Worm (Caenorhabditis elegans) whole organism, L2 larva: ENCODE data around the gene acdh-13.

ENCODE experiments used
- C34F6.9 ChIP-seq: fragments of 150-350 bp; optimal IDR thresholded peaks from 2 replicates; lab custom pipeline; 2014; ENCODE audit warnings: missing biosample characterization, missing genetic modification characterization
- F13H6.1 ChIP-seq: sonication (generic microtip); optimal IDR thresholded peaks from 2 replicates; lab custom pipeline; 2016; ENCODE audit warnings: missing genetic modification characterization, missing compliant biosample characterization
- ZK546.5 ChIP-seq: sonication (generic microtip); optimal IDR thresholded peaks from 2 replicates; lab custom pipeline; 2017; ENCODE audit warnings: missing biosample characterization, missing genetic modification characterization
- aly-2 ChIP-seq: fragments of 150-350 bp; optimal IDR thresholded peaks from 2 replicates; lab custom pipeline; 2014; ENCODE audit warnings: missing biosample characterization, missing genetic modification characterization
- ama-1 ChIP-seq: fragments of 150-350 bp; optimal IDR thresholded peaks from 2 replicates; lab custom pipeline; 2018; ENCODE audit warnings: inconsistent platforms
- blmp-1 ChIP-seq: sonication (generic microtip); optimal IDR thresholded peaks from 2 replicates; lab custom pipeline; 2017; ENCODE audit warnings: missing genetic modification characterization, mild to moderate bottlenecking, missing compliant biosample characterization, antibody characterized with exemption, moderate library complexity; ENCODE audit not compliant: insufficient read depth
- ceh-82 ChIP-seq: fragments of 150-350 bp; optimal IDR thresholded peaks from 2 replicates; lab custom pipeline; 2014; ENCODE audit warnings: missing biosample characterization, missing genetic modification characterization
- crh-2 ChIP-seq: sonication (generic microtip); optimal IDR thresholded peaks from 2 replicates; lab custom pipeline; 2017; ENCODE audit warnings: missing biosample characterization, missing genetic modification characterization
- egl-27 ChIP-seq: sonication (generic microtip); optimal IDR thresholded peaks from 3 replicates; lab custom pipeline; 2017; ENCODE audit warnings: missing biosample characterization, missing genetic modification reagents, missing genetic modification characterization
- gmeb-1 ChIP-seq: fragments of 150-350 bp; optimal IDR thresholded peaks from 2 replicates; lab custom pipeline; 2014; ENCODE audit warnings: missing biosample characterization, missing genetic modification characterization
- lin-13 ChIP-seq: fragments of 150-350 bp; optimal IDR thresholded peaks from 2 replicates; lab custom pipeline; 2014; ENCODE audit warnings: missing biosample characterization, missing genetic modification reagents, missing genetic modification characterization
- lsy-2 ChIP-seq, 2 experiments: fragments of 150-350 bp in 1 of 2; sonication (generic microtip) in 1 of 2; optimal IDR thresholded peaks; 2 replicates each; lab custom pipeline; 2014 to 2017; ENCODE audit warnings: missing biosample characterization in 2 of 2, missing genetic modification characterization in 2 of 2
- mbf-1 ChIP-seq: sonication (generic microtip); optimal IDR thresholded peaks from 2 replicates; lab custom pipeline; 2017; ENCODE audit warnings: missing biosample characterization, missing genetic modification characterization
- mdl-1 ChIP-seq, 2 experiments: fragments of 150-350 bp in 1 of 2; sonication (generic microtip) in 1 of 2; optimal IDR thresholded peaks; 2 replicates each; lab custom pipeline; 2017; ENCODE audit warnings: missing biosample characterization in 2 of 2, missing genetic modification characterization in 2 of 2
- nhr-10 ChIP-seq: sonication (generic microtip); optimal IDR thresholded peaks from 2 replicates; lab custom pipeline; 2017; ENCODE audit warnings: missing biosample characterization, missing genetic modification characterization
- nhr-11 ChIP-seq: fragments of 150-350 bp; optimal IDR thresholded peaks from 2 replicates; lab custom pipeline; 2014; ENCODE audit warnings: missing biosample characterization, missing genetic modification characterization
- nhr-129 ChIP-seq: fragments of 150-350 bp; optimal IDR thresholded peaks from 2 replicates; lab custom pipeline; 2014; ENCODE audit warnings: missing biosample characterization, missing genetic modification characterization
- nhr-21 ChIP-seq: fragments of 150-350 bp; optimal IDR thresholded peaks from 2 replicates; lab custom pipeline; 2014; ENCODE audit warnings: missing biosample characterization, missing genetic modification characterization
- nhr-237 ChIP-seq: fragments of 150-350 bp; optimal IDR thresholded peaks from 2 replicates; lab custom pipeline; 2014; ENCODE audit warnings: missing biosample characterization, missing genetic modification characterization
- nhr-25 ChIP-seq: fragments of 150-350 bp; sonication (generic microtip); optimal IDR thresholded peaks from 3 replicates; lab custom pipeline; 2014; ENCODE audit warnings: missing biosample characterization, missing genetic modification characterization
- nhr-6 ChIP-seq: fragments of 150-350 bp; optimal IDR thresholded peaks from 2 replicates; lab custom pipeline; 2014; ENCODE audit warnings: missing biosample characterization, missing genetic modification characterization
- nhr-77 ChIP-seq: fragments of 150-350 bp; optimal IDR thresholded peaks from 2 replicates; lab custom pipeline; 2014; ENCODE audit warnings: missing biosample characterization, missing genetic modification characterization
- peb-1 ChIP-seq: fragments of 150-350 bp; optimal IDR thresholded peaks from 2 replicates; lab custom pipeline; 2014; ENCODE audit warnings: missing biosample characterization, missing genetic modification characterization
- sem-4 ChIP-seq: fragments of 150-350 bp; optimal IDR thresholded peaks from 2 replicates; lab custom pipeline; 2014; ENCODE audit warnings: missing biosample characterization, missing genetic modification reagents, missing genetic modification characterization
- skn-1 ChIP-seq: sonication (generic microtip); optimal IDR thresholded peaks from 2 replicates; lab custom pipeline; 2017; ENCODE audit warnings: missing biosample characterization, missing genetic modification characterization
- sma-3 ChIP-seq: sonication (generic microtip); optimal IDR thresholded peaks from 2 replicates; lab custom pipeline; 2016; ENCODE audit warnings: missing genetic modification reagents, missing genetic modification characterization, missing compliant biosample characterization
- snpc-4 ChIP-seq: fragments of 150-350 bp; optimal IDR thresholded peaks from 2 replicates; lab custom pipeline; 2014; ENCODE audit warnings: missing biosample characterization, missing genetic modification characterization
- unc-55 ChIP-seq: fragments of 150-350 bp; sonication (generic microtip); optimal IDR thresholded peaks from 3 replicates; lab custom pipeline; 2014; ENCODE audit warnings: missing biosample characterization, missing genetic modification reagents, missing genetic modification characterization
- unc-62 ChIP-seq: fragments of 150-350 bp; optimal IDR thresholded peaks from 2 replicates; lab custom pipeline; 2014; ENCODE audit warnings: missing biosample characterization, missing genetic modification reagents, missing genetic modification characterization
- ztf-4 ChIP-seq: fragments of 150-350 bp; optimal IDR thresholded peaks from 2 replicates; lab custom pipeline; 2014; ENCODE audit warnings: missing biosample characterization, missing genetic modification characterization

The acdh-13 gene

ce11 chrIV:8526050-8526449 is 27.4 kb upstream of the acdh-13 start (continued):
- peak; percentile 88 for TF ChIP-seq nhr-129 (tag; lab: Kevin White, UChicago)
- TF ChIP-seq, all 48 proteins: peak for 17

ce11 chrIV:8523981-8524380 is 25.4 kb upstream of the acdh-13 start:
- TF ChIP-seq ztf-4: no peak
- no peak for TF ChIP-seq snpc-4 (tag; lab: Kevin White, UChicago)
- TF ChIP-seq nhr-10 (tag; lab: Kevin White, UChicago): no peak
- TF ChIP-seq nhr-237 (tag; lab: Kevin White, UChicago): no peak

- TF ChIP-seq aly-2 (tag; lab: Kevin White, UChicago) (no peak), blmp-1 (tag; lab: Kevin White, UChicago) (no peak), ama-1 (lab: Kevin White, UChicago) (no peak), mbf-1 (tag; lab: Kevin White, UChicago) (no peak), lsy-2 (tag; optimal IDR thresholded peaks at IDR 0.05; lab: Kevin White, UChicago) (no peak), nhr-21 (no peak), nhr-25 (tag; lab: Kevin White, UChicago) (no peak)
These were observed 22.0 kb upstream of the acdh-13 start, which contains the start of gene pkg-2 for ce11 chrIV:8520594-8520993. Gene pkg-2 (plus strand): TSS chrIV:8520894.

- TF ChIP-seq nhr-25 (tag; lab: Kevin White, UChicago) (no peak), lin-13 (GFP tag; lab: Kevin White, UChicago) (no peak), egl-27 (tag; lab: Kevin White, UChicago) (no peak), peb-1 (tag; lab: Kevin White, UChicago) (no peak), unc-62 (GFP tag; lab: Kevin White, UChicago) (no peak), nhr-77 (tag; lab: Kevin White, UChicago) (no peak), ZK546.5 (tag; lab: Kevin White, UChicago) (no peak), sma-3 (no peak), crh-2 (no peak), nhr-6 (tag; lab: Kevin White, UChicago) (no peak), mdl-1 (tag; optimal IDR thresholded peaks at IDR 0.05; lab: Kevin White, UChicago) (no peak), ceh-82 (tag; lab: Kevin White, UChicago) (no peak), mbf-1 (tag; lab: Kevin White, UChicago) (no peak), sem-4 (no peak), unc-55 (GFP tag; lab: Kevin White, UChicago) (no peak), snpc-4 (tag; lab: Kevin White, UChicago) (no peak), C34F6.9 (tag; lab: Kevin White, UChicago) (no peak), F13H6.1 (tag; lab: Kevin White, UChicago) (no peak), ama-1 (lab: Kevin White, UChicago) (no peak)
These were observed 21.3 kb upstream of the acdh-13 start for ce11 chrIV:8519949-8520348.

- TF ChIP-seq snpc-4 (tag; lab: Kevin White, UChicago) (no peak), egl-27 (tag; lab: Kevin White, UChicago) (no peak), nhr-25 (tag; lab: Kevin White, UChicago) (no peak), nhr-11 (no peak), nhr-237 (tag; lab: Kevin White, UChicago) (no peak), C34F6.9 (tag; lab: Kevin White, UChicago) (no peak), peb-1 (tag; lab: Kevin White, UChicago) (no peak), gmeb-1 (tag; lab: Kevin White, UChicago) (no peak), nhr-10 (tag; lab: Kevin White, UChicago) (no peak), crh-2 (no peak), skn-1 (tag; lab: Kevin White, UChicago) (no peak)
These were observed 15.9 kb upstream of the acdh-13 start for ce11 chrIV:8514546-8514945.

- TF ChIP-seq lin-13 (GFP tag; lab: Kevin White, UChicago) (no peak), unc-62 (GFP tag; lab: Kevin White, UChicago) (no peak), nhr-237 (tag; lab: Kevin White, UChicago) (no peak), mdl-1 (tag; optimal IDR thresholded peaks at IDR 0.05; lab: Kevin White, UChicago) (no peak), nhr-6 (tag; lab: Kevin White, UChicago) (no peak), nhr-129 (tag; lab: Kevin White, UChicago) (no peak)
These were observed 15.0 kb upstream of the acdh-13 start, which contains the start of gene cks-1 for ce11 chrIV:8513619-8514018. Gene cks-1 (plus strand): TSS chrIV:8513919.
